Worm (Caenorhabditis elegans): ENCODE data around the gene F09E5.11.

Gene F09E5.11

DNA sequence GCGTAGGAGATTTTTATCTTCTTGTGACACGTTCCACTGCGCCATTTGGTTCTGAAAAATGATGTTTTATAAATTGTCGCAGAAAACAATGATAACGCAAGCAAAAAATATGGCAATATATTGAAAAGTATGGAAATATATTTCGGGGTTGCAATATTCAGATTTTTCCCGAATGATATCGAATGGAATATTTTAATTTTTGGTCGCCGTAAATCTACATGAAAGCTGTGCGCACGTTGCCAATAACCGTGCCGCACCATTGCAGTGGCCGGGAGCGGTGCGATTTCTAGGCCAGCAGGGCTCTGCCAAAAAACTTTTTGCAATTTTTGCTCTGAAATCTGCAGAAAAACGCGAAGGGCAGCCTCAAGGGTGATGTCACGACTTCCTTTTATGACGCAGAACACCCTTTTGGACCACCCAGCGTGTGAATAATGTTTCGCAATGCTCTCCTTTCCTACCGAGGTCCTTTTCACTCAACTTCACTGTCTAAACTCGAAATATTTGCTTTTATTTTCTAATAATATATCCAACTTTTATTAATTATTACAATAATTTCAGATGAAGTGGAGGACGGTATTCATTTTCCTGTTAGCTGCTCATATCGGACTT, at the start of gene F09E5.11, which contains the start of gene bmy-1:
TSS of gene F09E5.11 (minus strand) at position 51 of the 609 bp plus-strand sequence.
TSS of gene bmy-1 (plus strand) at position 559 of the 609 bp plus-strand sequence.
- TF ChIP-seq klf-2 (GFP tag; conservative IDR thresholded peaks at IDR 0.05): peak; percentile 64; the same call in 1 of the 2 replicates
- peak; percentile 81 for TF ChIP-seq flt-1 (GFP tag; IDR thresholded peaks at IDR 0.05)
- TF ChIP-seq cog-1 (tag; optimal IDR thresholded peaks at IDR 0.05): peak; percentile 44
- peak; percentile 84 for TF ChIP-seq ztf-23 (GFP tag; IDR thresholded peaks at IDR 0.05)
- TF ChIP-seq med-1 (GFP tag; optimal IDR thresholded peaks at IDR 0.05; ENCODE audit: insufficient read depth): peak; percentile 10
- TF ChIP-seq ref-1 (GFP tag; conservative IDR thresholded peaks at IDR 0.05): no peak
- TF ChIP-seq ztf-29 (GFP tag; IDR thresholded peaks at IDR 0.05): no peak

DNA sequence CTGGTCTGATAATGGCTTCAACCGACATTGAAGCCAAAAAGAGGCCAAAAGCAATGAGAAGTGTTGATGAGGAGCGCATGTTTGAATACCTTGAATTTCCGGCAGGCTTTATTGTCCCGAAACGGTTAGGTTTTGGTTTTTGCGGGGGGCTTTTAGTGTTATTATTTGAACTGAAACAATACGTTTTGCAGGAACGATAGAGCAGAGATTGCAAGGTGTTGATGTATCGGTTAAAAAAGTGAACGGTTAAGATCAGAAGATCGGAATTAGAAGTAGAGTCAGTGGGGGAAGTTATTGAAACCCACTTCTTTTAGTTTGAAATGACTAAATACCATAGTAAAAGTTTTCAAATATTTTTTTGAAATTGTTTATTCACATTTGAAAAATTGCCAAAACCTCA, 49.6 kb upstream of the F09E5.11 start, which contains the start of gene clec-141:
TSS of gene clec-141 (minus strand) at position 101 of the 400 bp plus-strand sequence.
- TF ChIP-seq flt-1 (GFP tag; IDR thresholded peaks at IDR 0.05) (no peak), med-1 (GFP tag; optimal IDR thresholded peaks at IDR 0.05; ENCODE audit: insufficient read depth) (no peak), ztf-23 (GFP tag; IDR thresholded peaks at IDR 0.05) (no peak), tab-1 (GFP tag; IDR thresholded peaks at IDR 0.05) (no peak), klf-2 (GFP tag; conservative IDR thresholded peaks at IDR 0.05) (no peak), ztf-29 (GFP tag; IDR thresholded peaks at IDR 0.05) (no peak), ref-1 (GFP tag; conservative IDR thresholded peaks at IDR 0.05) (no peak), T22C8.4 (GFP tag; IDR thresholded peaks at IDR 0.05) (no peak), cog-1 (tag; optimal IDR thresholded peaks at IDR 0.05) (no peak)

DNA sequence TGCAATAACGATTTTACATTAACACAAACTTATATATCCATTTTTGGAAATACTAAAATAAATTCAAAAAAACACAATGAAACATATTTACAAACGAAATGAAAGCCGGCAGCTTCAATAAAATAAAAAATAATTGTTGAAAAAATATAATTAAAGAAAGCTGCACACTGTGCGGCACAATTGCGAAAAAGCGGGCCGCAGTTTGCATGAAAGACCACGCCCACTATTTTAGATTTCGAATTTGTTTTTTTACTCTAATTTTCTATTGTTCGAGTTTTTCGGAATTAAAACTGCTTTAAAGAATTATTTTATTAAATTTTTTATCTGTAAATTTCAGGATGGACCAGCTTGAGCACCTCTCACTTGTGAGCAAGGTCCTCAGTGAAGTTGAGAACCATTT, 41.2 kb upstream of the F09E5.11 start, which contains the start of gene mog-5:
TSS of gene mog-5 (plus strand) at position 338 of the 400 bp plus-strand sequence.
- TF ChIP-seq ztf-23 (GFP tag; IDR thresholded peaks at IDR 0.05): peak; percentile 68; the same call in 1 of the 2 replicates
- TF ChIP-seq tab-1 (GFP tag; IDR thresholded peaks at IDR 0.05): 0 out of 2 replicates have a peak, but pooled peaks have one; percentile 58
- TF ChIP-seq ztf-29 (GFP tag; IDR thresholded peaks at IDR 0.05): peak; percentile 87
- 0 out of 2 replicates have a peak, but pooled peaks have one; percentile 29 for TF ChIP-seq flt-1 (GFP tag; IDR thresholded peaks at IDR 0.05)
- TF ChIP-seq klf-2 (GFP tag; conservative IDR thresholded peaks at IDR 0.05): no peak; the same call in 1 of the 2 replicates
- peak; percentile 64 for TF ChIP-seq med-1 (GFP tag; optimal IDR thresholded peaks at IDR 0.05; ENCODE audit: insufficient read depth)
- TF ChIP-seq ref-1 (GFP tag; conservative IDR thresholded peaks at IDR 0.05): no peak
- no peak for TF ChIP-seq T22C8.4 (GFP tag; IDR thresholded peaks at IDR 0.05)
- peak; percentile 8 for TF ChIP-seq cog-1 (tag; optimal IDR thresholded peaks at IDR 0.05)

DNA sequence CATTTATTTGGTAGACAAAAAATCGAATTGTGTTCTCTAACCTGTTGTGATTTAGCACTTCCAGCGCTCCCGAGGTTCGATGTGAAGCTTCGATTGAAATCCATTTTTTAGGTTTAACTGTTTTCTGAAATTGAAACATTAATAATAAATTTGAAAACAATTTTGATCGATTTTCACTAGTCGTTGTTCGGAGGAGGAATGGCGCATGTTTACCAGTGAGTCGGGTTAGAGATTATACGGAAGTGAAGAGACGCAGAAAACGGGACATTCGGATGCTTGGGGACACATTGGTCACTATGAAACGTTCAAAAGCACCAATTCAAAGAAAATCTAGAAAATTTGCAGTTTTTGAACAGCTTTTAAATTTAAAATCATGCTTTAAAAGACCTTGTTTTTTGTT, 40.8 kb upstream of the F09E5.11 start, which contains the start of gene fbxl-3:
TSS of gene fbxl-3 (minus strand) at position 124 of the 400 bp plus-strand sequence.
- TF ChIP-seq med-1 (GFP tag; optimal IDR thresholded peaks at IDR 0.05; ENCODE audit: insufficient read depth) (no peak), klf-2 (GFP tag; conservative IDR thresholded peaks at IDR 0.05) (no peak)

DNA sequence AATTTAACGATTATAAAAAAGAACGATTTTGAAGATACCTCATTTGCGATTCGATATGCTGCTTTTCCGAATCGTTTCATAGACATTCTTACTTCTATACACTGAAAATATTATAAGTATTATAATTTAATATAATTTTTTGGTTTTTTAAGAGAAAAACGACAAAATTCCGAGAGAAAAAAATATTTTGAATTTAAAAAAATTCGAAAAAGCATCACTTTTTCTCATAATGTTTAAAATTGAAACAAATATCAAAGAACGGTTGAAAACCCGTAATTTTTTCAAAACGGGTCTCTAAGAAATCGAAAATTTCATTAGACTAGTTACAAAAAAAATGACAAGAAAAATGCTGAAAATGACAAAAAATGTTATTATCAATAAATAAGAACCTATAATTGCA, 37.6 kb upstream of the F09E5.11 start, which contains the start of gene pink-1:
TSS of gene pink-1 (minus strand) at position 101 of the 400 bp plus-strand sequence.
- no peak for TF ChIP-seq T22C8.4 (GFP tag; IDR thresholded peaks at IDR 0.05)
- no peak for TF ChIP-seq ref-1 (GFP tag; conservative IDR thresholded peaks at IDR 0.05)
- no peak for TF ChIP-seq ztf-23 (GFP tag; IDR thresholded peaks at IDR 0.05)
- TF ChIP-seq flt-1 (GFP tag; IDR thresholded peaks at IDR 0.05): no peak
- TF ChIP-seq cog-1 (tag; optimal IDR thresholded peaks at IDR 0.05): no peak
- no peak for TF ChIP-seq ztf-29 (GFP tag; IDR thresholded peaks at IDR 0.05)
- no peak for TF ChIP-seq klf-2 (GFP tag; conservative IDR thresholded peaks at IDR 0.05)
- no peak for TF ChIP-seq tab-1 (GFP tag; IDR thresholded peaks at IDR 0.05)
- TF ChIP-seq med-1 (GFP tag; optimal IDR thresholded peaks at IDR 0.05; ENCODE audit: insufficient read depth): no peak

DNA sequence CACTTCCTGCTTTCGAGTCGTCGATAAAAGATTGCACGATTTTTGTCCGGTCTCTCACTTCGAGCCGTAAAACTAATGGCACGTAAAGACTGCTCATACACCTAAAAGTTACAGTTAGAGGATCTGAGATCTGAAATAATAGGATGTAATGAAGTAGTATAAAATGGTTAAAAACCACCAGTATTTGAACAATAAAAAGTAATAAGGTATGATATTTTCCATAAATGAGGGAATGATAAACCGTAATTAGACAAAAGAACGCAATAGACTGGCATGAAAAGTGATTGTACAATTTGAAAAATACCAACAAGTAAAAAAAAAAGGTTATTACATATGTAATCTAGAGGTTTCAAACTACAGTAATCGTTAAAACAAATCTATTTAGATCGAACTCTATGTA, 35.1 kb upstream of the F09E5.11 start, which contains the start of gene brap-2:
TSS of gene brap-2 (minus strand) at position 101 of the 400 bp plus-strand sequence.
- no peak for TF ChIP-seq med-1 (GFP tag; optimal IDR thresholded peaks at IDR 0.05; ENCODE audit: insufficient read depth)
- no peak for TF ChIP-seq T22C8.4 (GFP tag; IDR thresholded peaks at IDR 0.05)
- TF ChIP-seq flt-1 (GFP tag; IDR thresholded peaks at IDR 0.05): no peak
- no peak for TF ChIP-seq ref-1 (GFP tag; conservative IDR thresholded peaks at IDR 0.05)
- no peak for TF ChIP-seq ztf-23 (GFP tag; IDR thresholded peaks at IDR 0.05)
- no peak for TF ChIP-seq tab-1 (GFP tag; IDR thresholded peaks at IDR 0.05)
- no peak for TF ChIP-seq ztf-29 (GFP tag; IDR thresholded peaks at IDR 0.05)
- TF ChIP-seq klf-2 (GFP tag; conservative IDR thresholded peaks at IDR 0.05): no peak
- no peak for TF ChIP-seq cog-1 (tag; optimal IDR thresholded peaks at IDR 0.05)

DNA sequence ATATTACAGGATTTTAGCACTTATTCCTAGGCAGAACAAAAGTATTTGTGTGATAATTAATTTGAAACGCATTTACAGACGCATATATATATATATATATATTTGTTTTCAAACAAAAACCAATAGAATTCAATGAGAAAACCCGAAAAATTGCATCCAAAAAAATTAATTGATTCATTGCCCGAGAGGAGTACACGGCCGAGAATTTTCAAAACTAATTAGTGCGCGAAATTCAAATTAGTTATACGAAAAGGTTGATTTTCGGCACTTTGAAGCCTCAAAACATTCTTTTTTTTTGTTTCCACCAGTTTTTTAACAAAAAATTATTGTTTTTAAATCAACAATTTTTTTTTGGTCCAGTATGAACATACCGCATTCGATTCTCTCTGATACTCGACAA, 33.5 kb upstream of the F09E5.11 start:
- TF ChIP-seq klf-2 (GFP tag; conservative IDR thresholded peaks at IDR 0.05) (no peak), ref-1 (GFP tag; conservative IDR thresholded peaks at IDR 0.05) (no peak), ztf-23 (GFP tag; IDR thresholded peaks at IDR 0.05) (no peak), tab-1 (GFP tag; IDR thresholded peaks at IDR 0.05) (no peak), ztf-29 (GFP tag; IDR thresholded peaks at IDR 0.05) (no peak), flt-1 (GFP tag; IDR thresholded peaks at IDR 0.05) (no peak), med-1 (GFP tag; optimal IDR thresholded peaks at IDR 0.05; ENCODE audit: insufficient read depth) (no peak), cog-1 (tag; optimal IDR thresholded peaks at IDR 0.05) (no peak), T22C8.4 (GFP tag; IDR thresholded peaks at IDR 0.05) (no peak)

DNA sequence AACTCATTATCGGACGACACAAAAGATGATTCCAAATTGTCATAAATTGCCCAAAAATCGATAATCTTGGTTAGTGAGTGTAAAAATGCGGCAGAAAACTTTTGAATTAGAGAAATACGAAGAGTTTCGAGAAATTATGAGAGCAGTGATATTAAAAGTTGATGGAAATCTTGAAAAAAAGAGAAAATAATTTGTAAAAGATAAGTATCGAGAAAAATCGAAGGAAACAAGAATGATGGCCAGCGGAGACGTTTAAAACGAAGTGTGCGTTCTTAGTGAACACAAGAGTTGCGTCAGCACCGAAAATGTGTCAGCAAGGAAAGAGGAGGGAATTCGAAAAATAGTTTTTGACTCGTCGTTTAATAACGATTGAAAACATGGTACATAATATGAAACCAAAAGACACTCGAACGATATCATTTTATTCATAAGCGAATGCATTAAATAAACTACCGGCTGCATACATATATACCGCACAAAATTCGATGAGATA, 31.9 kb upstream of the F09E5.11 start, which contains the start of gene ndx-6:
TSS of gene ndx-6 (minus strand) at position 51 of the 493 bp plus-strand sequence.
- TF ChIP-seq tab-1 (GFP tag; IDR thresholded peaks at IDR 0.05): 0 out of 2 replicates have a peak, but pooled peaks have one; percentile 39
- TF ChIP-seq cog-1 (tag; optimal IDR thresholded peaks at IDR 0.05): peak; percentile 46
- TF ChIP-seq klf-2 (GFP tag; conservative IDR thresholded peaks at IDR 0.05): no peak
- TF ChIP-seq ztf-23 (GFP tag; IDR thresholded peaks at IDR 0.05): peak; percentile 73
- peak; percentile 83 for TF ChIP-seq flt-1 (GFP tag; IDR thresholded peaks at IDR 0.05)
- TF ChIP-seq ztf-29 (GFP tag; IDR thresholded peaks at IDR 0.05): no peak
- TF ChIP-seq T22C8.4 (GFP tag; IDR thresholded peaks at IDR 0.05): 0 out of 2 replicates have a peak, but pooled peaks have one; percentile 10

DNA sequence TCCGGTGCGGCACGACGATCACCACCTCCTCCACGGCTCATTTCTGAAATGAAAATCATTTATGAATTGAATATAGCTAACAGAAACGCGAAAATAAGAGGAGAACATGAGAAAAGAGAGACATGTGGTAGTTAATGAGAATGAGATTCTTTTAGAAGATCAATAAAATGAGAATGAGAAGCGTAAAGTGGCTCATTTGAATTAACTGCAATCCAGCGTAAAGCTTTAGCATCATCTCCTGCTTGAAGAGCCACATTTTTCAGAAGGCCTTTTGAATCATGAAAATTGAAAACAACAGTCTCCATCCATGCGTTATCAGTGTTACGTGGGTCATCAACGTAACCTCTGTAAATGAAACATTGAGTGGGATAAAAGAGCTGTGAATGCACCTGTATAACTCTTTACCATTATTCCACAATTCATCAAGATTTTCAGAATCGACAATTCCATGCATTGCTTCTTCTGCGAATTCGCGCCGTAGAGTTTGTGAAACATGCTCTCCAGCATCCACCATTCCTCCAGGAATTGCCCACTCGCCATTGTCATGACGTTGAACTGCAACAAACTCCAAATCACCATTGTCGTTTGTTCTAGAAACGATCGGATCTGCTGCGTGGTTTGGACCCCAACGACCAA, 30.9 kb upstream of the F09E5.11 start, which contains the start of gene rsp-4:
TSS of gene rsp-4 (minus strand) at position 51 of the 636 bp plus-strand sequence.
- no peak for TF ChIP-seq tab-1 (GFP tag; IDR thresholded peaks at IDR 0.05)
- no peak for TF ChIP-seq med-1 (GFP tag; optimal IDR thresholded peaks at IDR 0.05; ENCODE audit: insufficient read depth)
- TF ChIP-seq cog-1 (tag; optimal IDR thresholded peaks at IDR 0.05): no peak
- TF ChIP-seq ref-1 (GFP tag; conservative IDR thresholded peaks at IDR 0.05): no peak
- TF ChIP-seq flt-1 (GFP tag; IDR thresholded peaks at IDR 0.05): no peak
- TF ChIP-seq T22C8.4 (GFP tag; IDR thresholded peaks at IDR 0.05): no peak
- no peak for TF ChIP-seq ztf-23 (GFP tag; IDR thresholded peaks at IDR 0.05)
- no peak for TF ChIP-seq klf-2 (GFP tag; conservative IDR thresholded peaks at IDR 0.05)
- TF ChIP-seq ztf-29 (GFP tag; IDR thresholded peaks at IDR 0.05): no peak
